Fruit fly (Drosophila melanogaster): ENCODE measurements around the gene CG44153.
A peak's percentile ranks its signal among the peaks of the same experiment; 100 is the strongest.

CG44153 gene

dm6 chr2L:10220501-10221386, 40.7 kb upstream of the CG44153 start, which contains the start of the genes Npc1a and Prosalpha6 (continued):
- TF ChIP-seq CG2202 (tag; optimal IDR thresholded peaks at IDR 0.05) (no peak), Deaf1 (tag; optimal IDR thresholded peaks at IDR 0.05) (no peak), CG8924 (tag; optimal IDR thresholded peaks at IDR 0.05) (peak; percentile 47), CG15514 (GFP tag; optimal IDR thresholded peaks at IDR 0.05) (peak; percentile 16), sug (tag; optimal IDR thresholded peaks at IDR 0.05) (peak; percentile 7), CG17186 (GFP tag; optimal IDR thresholded peaks at IDR 0.05) (peak; percentile 12), unc-4 (GFP tag; IDR thresholded peaks at IDR 0.05; ENCODE audit: partially characterized antibody) (peak; percentile 67), dmrt11E (tag; optimal IDR thresholded peaks at IDR 0.05) (peak; percentile 32), Scr (GFP tag; IDR thresholded peaks at IDR 0.05; ENCODE audit: partially characterized antibody) (peak; percentile 69), CG10366 (GFP tag; IDR thresholded peaks at IDR 0.05) (no peak), caup (GFP tag; optimal IDR thresholded peaks at IDR 0.05; ENCODE audit: severe bottlenecking) (no peak), Kr (GFP tag; optimal IDR thresholded peaks at IDR 0.05) (no peak), CG2116 (GFP tag; optimal IDR thresholded peaks at IDR 0.05) (peak; percentile 78), row (GFP tag; IDR thresholded peaks at IDR 0.05) (peak; percentile 71), Ets65A (GFP tag) (peak; percentile 92), sna (GFP tag; IDR thresholded peaks at IDR 0.05; ENCODE audit: partially characterized antibody) (0 out of 2 replicates have a peak, but pooled peaks have one; percentile 43), nmo (GFP tag; optimal IDR thresholded peaks at IDR 0.05) (peak; percentile 72), HHEX (GFP tag; optimal IDR thresholded peaks at IDR 0.05) (no peak), crp (GFP tag; optimal IDR thresholded peaks at IDR 0.05) (peak in 1 of 2 experiments; percentile 10), CG10267 (tag; optimal IDR thresholded peaks at IDR 0.05) (peak; percentile 20), trem (tag; optimal IDR thresholded peaks at IDR 0.05) (peak; percentile 39), CG14860 (GFP tag; IDR thresholded peaks at IDR 0.05; ENCODE audit: partially characterized antibody) (peak; percentile 50; the same call in 1 of the 3 replicates), ac (GFP tag; optimal IDR thresholded peaks at IDR 0.05) (no peak), B-H1 (GFP tag; IDR thresholded peaks at IDR 0.05) (no peak), hb (GFP tag; IDR thresholded peaks at IDR 0.05; ENCODE audit: partially characterized antibody) (peak; percentile 71; the same call in 1 of the 3 replicates), CG14667 (GFP tag; IDR thresholded peaks at IDR 0.05) (peak; percentile 82), Ets97D (GFP tag; optimal IDR thresholded peaks at IDR 0.05) (peak; percentile 68), CG8944 (GFP tag; optimal IDR thresholded peaks at IDR 0.05) (no peak), CG11723 (GFP tag; optimal IDR thresholded peaks at IDR 0.05) (peak; percentile 94), sc (optimal IDR thresholded peaks at IDR 0.05) (no peak), sc (GFP tag; optimal IDR thresholded peaks at IDR 0.05) (no peak), D19B (GFP tag; optimal IDR thresholded peaks at IDR 0.05) (peak; percentile 11), CG2120 (GFP tag; optimal IDR thresholded peaks at IDR 0.05) (peak; percentile 36), Fer1 (GFP tag; optimal IDR thresholded peaks at IDR 0.05) (peak; percentile 5), lola (GFP tag; optimal IDR thresholded peaks at IDR 0.05) (peak in 1 of 3 experiments; percentile 31), CG13287 (GFP tag; IDR thresholded peaks at IDR 0.05; ENCODE audit: partially characterized antibody) (peak; percentile 62), CG12659 (GFP tag; optimal IDR thresholded peaks at IDR 0.05) (peak; percentile 63), Sry-β (GFP tag; optimal IDR thresholded peaks at IDR 0.05) (peak; percentile 46), CG12155 (GFP tag; optimal IDR thresholded peaks at IDR 0.05) (peak; percentile 16), Hsf (GFP tag; optimal IDR thresholded peaks at IDR 0.05) (peak; percentile 46), stwl (tag; optimal IDR thresholded peaks at IDR 0.05) (peak; percentile 34), zen (tag; optimal IDR thresholded peaks at IDR 0.05) (peak; percentile 70), HLH54F (GFP tag; optimal IDR thresholded peaks at IDR 0.05) (peak; percentile 5), CG4820 (GFP tag; optimal IDR thresholded peaks at IDR 0.05) (peak; percentile 34), zfh2 (GFP tag; optimal IDR thresholded peaks at IDR 0.05) (peak; percentile 25), CG33557 (GFP tag; optimal IDR thresholded peaks at IDR 0.05) (peak; percentile 6), CG3726 (GFP tag; IDR thresholded peaks at IDR 0.05) (no peak)

All from whole organism, embryonic.